Worm (Caenorhabditis elegans): ENCODE data around the gene gcn-2.

gcn-2 gene

DNA sequence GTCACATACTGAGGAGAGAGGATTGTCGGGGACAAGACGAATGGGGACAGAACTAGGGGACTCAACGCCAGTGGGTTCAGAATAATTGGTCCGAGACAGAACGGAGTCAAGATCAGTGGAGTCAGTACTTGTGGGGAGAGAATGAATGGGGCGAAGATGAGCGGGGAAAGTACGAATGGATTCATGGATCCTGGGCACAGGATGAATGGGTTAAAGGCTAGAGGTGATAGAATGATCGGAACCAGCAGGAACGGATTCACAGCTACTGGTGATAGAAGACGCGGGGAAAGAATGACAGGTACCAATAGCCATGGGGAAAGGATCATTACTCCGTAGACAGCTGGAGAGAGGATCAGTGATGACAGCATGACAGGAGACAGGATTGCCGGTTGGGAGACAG lies 55.6 kb downstream of the gcn-2 start:
- TF ChIP-seq cog-1 (tag; optimal IDR thresholded peaks at IDR 0.05): no peak
- TF ChIP-seq T22C8.4 (GFP tag; IDR thresholded peaks at IDR 0.05): no peak
- TF ChIP-seq ztf-29 (GFP tag; IDR thresholded peaks at IDR 0.05): no peak
- TF ChIP-seq flt-1 (GFP tag; IDR thresholded peaks at IDR 0.05): no peak
- no peak for TF ChIP-seq tab-1 (GFP tag; IDR thresholded peaks at IDR 0.05)
- TF ChIP-seq klf-2 (GFP tag; conservative IDR thresholded peaks at IDR 0.05): no peak
- TF ChIP-seq med-1 (GFP tag; optimal IDR thresholded peaks at IDR 0.05; ENCODE audit: insufficient read depth): no peak
- TF ChIP-seq ztf-23 (GFP tag; IDR thresholded peaks at IDR 0.05): no peak
- no peak for TF ChIP-seq ref-1 (GFP tag; conservative IDR thresholded peaks at IDR 0.05)

Data from whole organism, midembryonic.